Fruit fly (Drosophila melanogaster) whole organism, adult: ENCODE data around the gene Muc12Ea.

Experiments used
- CG11617 ChIP-seq: fragments of 200-800 bp; sonication (Bioruptor generic); optimal IDR thresholded peaks from 2 replicates; lab custom pipeline; 2017; ENCODE audit warnings: mild to moderate bottlenecking, missing biosample characterization, missing genetic modification reagents, missing genetic modification characterization
- CG12768 ChIP-seq: fragments of 200-800 bp; sonication (Bioruptor generic); optimal IDR thresholded peaks from 2 replicates; lab custom pipeline; 2017; ENCODE audit warnings: missing biosample characterization, missing genetic modification characterization, mild to moderate bottlenecking, moderate library complexity, missing genetic modification reagents
- CG14711 ChIP-seq: fragments of 200-800 bp; sonication (Bioruptor generic); optimal IDR thresholded peaks from 2 replicates; lab custom pipeline; 2018; ENCODE audit warnings: missing biosample characterization, mild to moderate bottlenecking, missing genetic modification characterization, moderate library complexity
- CG1620 ChIP-seq: fragments of 200-800 bp; sonication (Bioruptor generic); optimal IDR thresholded peaks from 2 replicates; lab custom pipeline; 2016; ENCODE audit warnings: missing biosample characterization, missing genetic modification characterization
- CG33017 ChIP-seq: fragments of 200-800 bp; sonication (Bioruptor generic); optimal IDR thresholded peaks from 2 replicates; lab custom pipeline; 2018; ENCODE audit warnings: missing biosample characterization, mild to moderate bottlenecking, missing genetic modification characterization, moderate library complexity
- CG5204 ChIP-seq: fragments of 200-800 bp; sonication (Bioruptor generic); optimal IDR thresholded peaks from 2 replicates; lab custom pipeline; 2016; ENCODE audit warnings: missing biosample characterization, missing genetic modification characterization
- CG7045 ChIP-seq: fragments of 200-800 bp; sonication (Bioruptor generic); optimal IDR thresholded peaks from 2 replicates; lab custom pipeline; 2017; ENCODE audit warnings: missing biosample characterization, mild to moderate bottlenecking, missing genetic modification characterization
- CG7101 ChIP-seq: fragments of 200-800 bp; sonication (Bioruptor generic); optimal IDR thresholded peaks from 2 replicates; lab custom pipeline; 2018; ENCODE audit warnings: missing biosample characterization, mild to moderate bottlenecking, missing genetic modification characterization, moderate library complexity
- Clk ChIP-seq: fragments of 200-800 bp; sonication (Bioruptor generic); optimal IDR thresholded peaks from 2 replicates; lab custom pipeline; 2017; ENCODE audit warnings: missing biosample characterization, missing genetic modification characterization
- Crg-1 ChIP-seq: fragments of 200-800 bp; sonication (Bioruptor generic); optimal IDR thresholded peaks from 2 replicates; lab custom pipeline; 2016; ENCODE audit warnings: missing biosample characterization, missing genetic modification characterization
- Hr96 ChIP-seq: fragments of 200-800 bp; sonication (Bioruptor generic); optimal IDR thresholded peaks from 2 replicates; lab custom pipeline; 2016; ENCODE audit warnings: missing biosample characterization, missing genetic modification characterization
- Mnt ChIP-seq: fragments of 200-800 bp; sonication (Bioruptor generic); optimal IDR thresholded peaks from 2 replicates; lab custom pipeline; 2016; ENCODE audit warnings: missing biosample characterization, mild to moderate bottlenecking, missing genetic modification characterization
- bab1 ChIP-seq: fragments of 200-800 bp; sonication (Bioruptor generic); optimal IDR thresholded peaks from 3 replicates; lab custom pipeline; 2019; ENCODE audit warnings: missing biosample characterization, mild to moderate bottlenecking, missing genetic modification characterization, moderate library complexity
- cic ChIP-seq: fragments of 200-800 bp; sonication (Bioruptor generic); optimal IDR thresholded peaks from 2 replicates; lab custom pipeline; 2017; ENCODE audit warnings: missing biosample characterization, mild to moderate bottlenecking, missing genetic modification characterization, moderate library complexity
- cnc ChIP-seq, 2 experiments: fragments of >200 bp; optimal IDR thresholded peaks; 2 replicates each; lab custom pipeline; 2017
- kay ChIP-seq: fragments of 200-800 bp; sonication (Bioruptor generic); peaks from one replicate; lab custom pipeline; 2016; ENCODE audit warnings: missing biosample characterization, missing genetic modification characterization, borderline replicate concordance
- ovo ChIP-seq: fragments of 200-800 bp; sonication (Bioruptor generic); optimal IDR thresholded peaks from 2 replicates; lab custom pipeline; 2016; ENCODE audit warnings: missing biosample characterization, missing genetic modification characterization
- pad ChIP-seq: fragments of 200-800 bp; sonication (Bioruptor generic); optimal IDR thresholded peaks from 3 replicates; lab custom pipeline; 2017; ENCODE audit warnings: missing biosample characterization, missing genetic modification characterization, mild to moderate bottlenecking, moderate library complexity, missing genetic modification reagents
- tj ChIP-seq: fragments of 200-800 bp; sonication (Bioruptor generic); optimal IDR thresholded peaks from 3 replicates; lab custom pipeline; 2017; ENCODE audit warnings: missing biosample characterization, mild to moderate bottlenecking, missing genetic modification characterization, moderate library complexity
- toe ChIP-seq: fragments of 200-800 bp; sonication (Bioruptor generic); optimal IDR thresholded peaks from 2 replicates; lab custom pipeline; 2016; ENCODE audit warnings: missing biosample characterization, missing genetic modification characterization

Gene Muc12Ea

DNA sequence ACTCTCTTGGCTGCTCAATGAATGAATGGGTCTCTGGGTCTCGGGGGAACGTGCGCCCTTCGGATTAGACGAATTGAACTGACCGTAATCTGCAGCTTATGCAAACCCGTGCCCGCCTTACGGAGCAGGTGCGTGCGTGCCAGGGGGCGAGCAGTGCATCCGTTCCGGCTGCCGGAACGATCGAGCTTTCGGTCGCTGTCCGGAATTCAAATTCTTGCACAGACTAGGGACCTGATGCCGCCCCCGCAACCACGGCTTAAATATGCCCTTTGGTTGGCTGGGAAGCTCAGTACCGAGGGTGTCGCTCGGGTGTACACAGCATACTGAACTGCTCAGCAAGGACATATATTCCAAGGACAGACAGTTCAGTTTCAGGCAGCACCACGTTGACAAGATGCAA is at the start of gene Muc12Ea:
Gene Muc12Ea (plus strand): TSS at position 301 of the 400 bp plus-strand sequence.
- TF ChIP-seq Hr96 (GFP tag; lab: Kevin White, UChicago) (no peak), CG1620 (GFP tag; lab: Kevin White, UChicago) (no peak), CG12768 (GFP tag; lab: Kevin White, UChicago) (no peak), CG33017 (no peak), toe (GFP tag; lab: Kevin White, UChicago) (no peak), CG7045 (GFP tag; lab: Kevin White, UChicago) (no peak), tj (GFP tag; lab: Kevin White, UChicago) (no peak), ovo (GFP tag; lab: Kevin White, UChicago) (no peak), cnc (optimal IDR thresholded peaks at IDR 0.05; lab: Kevin White, UChicago) (no peak), cic (GFP tag; lab: Kevin White, UChicago) (no peak), Mnt (GFP tag; lab: Kevin White, UChicago) (no peak), CG7101 (tag; lab: Kevin White, UChicago) (no peak), pad (GFP tag; lab: Kevin White, UChicago) (no peak), Crg-1 (no peak)

DNA sequence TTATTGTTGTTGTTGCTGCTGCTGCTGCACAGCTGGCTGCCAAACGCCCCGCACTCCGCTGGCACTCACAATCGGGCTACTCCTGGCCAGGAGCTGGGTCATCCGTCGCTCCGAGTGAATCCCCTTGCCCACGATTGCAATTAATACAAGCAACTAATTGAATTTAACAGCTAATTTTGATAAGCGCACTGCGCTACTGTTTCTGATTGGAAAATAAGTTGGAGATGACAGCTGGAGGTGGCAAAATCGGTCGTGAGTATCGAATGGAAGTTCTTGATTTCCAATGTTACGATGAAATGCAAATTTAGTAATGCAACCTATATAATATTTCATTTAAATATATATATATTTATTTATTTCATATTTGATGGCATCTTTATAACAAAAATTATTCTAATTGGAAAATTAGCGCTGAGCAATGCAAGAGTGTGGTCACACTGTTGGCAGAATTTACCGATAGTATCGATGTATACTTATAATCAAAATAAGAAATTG is 43.6 kb upstream of the Muc12Ea start, which contains the start of gene CG42271:
Gene CG42271 (minus strand): TSS at position 224 of the 495 bp plus-strand sequence.
- TF ChIP-seq CG33017 (peak; percentile 13), Crg-1 (peak; percentile 11), ovo (GFP tag; lab: Kevin White, UChicago) (peak; percentile 17), CG11617 (GFP tag; lab: Kevin White, UChicago) (peak; percentile 58), tj (GFP tag; lab: Kevin White, UChicago) (peak; percentile 47), cic (GFP tag; lab: Kevin White, UChicago) (no peak), CG12768 (GFP tag; lab: Kevin White, UChicago) (no peak), pad (GFP tag; lab: Kevin White, UChicago) (peak; percentile 30), CG7045 (GFP tag; lab: Kevin White, UChicago) (no peak), cnc (optimal IDR thresholded peaks at IDR 0.05; lab: Kevin White, UChicago) (no peak), Clk (GFP tag; lab: Kevin White, UChicago) (no peak), Mnt (GFP tag; lab: Kevin White, UChicago) (peak; percentile 9), toe (GFP tag; lab: Kevin White, UChicago) (no peak), CG7101 (tag; lab: Kevin White, UChicago) (peak; percentile 58), CG1620 (GFP tag; lab: Kevin White, UChicago) (no peak), bab1 (GFP tag; lab: Kevin White, UChicago) (peak; percentile 16), Hr96 (GFP tag; lab: Kevin White, UChicago) (no peak), CG14711 (tag; lab: Kevin White, UChicago) (peak; percentile 32), kay (GFP tag; lab: Kevin White, UChicago) (no peak), CG5204 (GFP tag; lab: Kevin White, UChicago) (no peak)

DNA sequence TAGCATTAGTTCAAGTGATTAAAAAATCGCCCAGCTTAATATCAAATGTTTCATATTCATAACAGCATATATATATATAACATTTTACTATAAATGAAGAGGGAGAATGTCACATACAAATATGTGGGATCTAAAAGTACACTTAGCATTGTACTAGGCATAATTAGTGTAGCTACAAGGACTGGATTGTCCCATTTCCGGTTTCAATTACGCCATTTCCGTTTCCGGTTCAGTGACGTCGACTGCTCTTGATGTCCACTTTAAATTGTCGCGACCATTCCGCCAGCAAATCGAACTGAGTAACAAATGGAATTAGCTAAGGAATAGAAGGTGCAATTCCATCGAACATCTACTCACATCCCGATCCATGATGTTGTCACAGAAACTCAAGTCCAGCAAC is 43.1 kb upstream of the Muc12Ea start:
- TF ChIP-seq cnc (optimal IDR thresholded peaks at IDR 0.05; lab: Kevin White, UChicago) (no peak), CG7045 (GFP tag; lab: Kevin White, UChicago) (no peak), tj (GFP tag; lab: Kevin White, UChicago) (no peak), CG11617 (GFP tag; lab: Kevin White, UChicago) (no peak)

- TF ChIP-seq Mnt (GFP tag; lab: Kevin White, UChicago): peak; percentile 88
- TF ChIP-seq CG33017: peak; percentile 61
- TF ChIP-seq CG12768 (GFP tag; lab: Kevin White, UChicago): peak; percentile 79
- peak; percentile 87 for TF ChIP-seq CG7101 (tag; lab: Kevin White, UChicago)
- no peak for TF ChIP-seq cnc (optimal IDR thresholded peaks at IDR 0.05; lab: Kevin White, UChicago)
- peak; percentile 93 for TF ChIP-seq CG11617 (GFP tag; lab: Kevin White, UChicago)
- peak; percentile 81 for TF ChIP-seq CG7045 (GFP tag; lab: Kevin White, UChicago)
- peak; percentile 81 for TF ChIP-seq Crg-1
- TF ChIP-seq cic (GFP tag; lab: Kevin White, UChicago): no peak
- no peak for TF ChIP-seq CG5204 (GFP tag; lab: Kevin White, UChicago)
- TF ChIP-seq tj (GFP tag; lab: Kevin White, UChicago): peak; percentile 81
- TF ChIP-seq toe (GFP tag; lab: Kevin White, UChicago): peak; percentile 91
- peak; percentile 92 for TF ChIP-seq bab1 (GFP tag; lab: Kevin White, UChicago)
- TF ChIP-seq kay (GFP tag; lab: Kevin White, UChicago): no peak
- peak; percentile 94 for TF ChIP-seq CG1620 (GFP tag; lab: Kevin White, UChicago)
- peak; percentile 84 for TF ChIP-seq CG14711 (tag; lab: Kevin White, UChicago)
- TF ChIP-seq pad (GFP tag; lab: Kevin White, UChicago): peak; percentile 83
- TF ChIP-seq Hr96 (GFP tag; lab: Kevin White, UChicago): peak; percentile 93
- TF ChIP-seq Clk (GFP tag; lab: Kevin White, UChicago): peak; percentile 63
- TF ChIP-seq ovo (GFP tag; lab: Kevin White, UChicago): peak; percentile 79
Measured at dm6 chrX:14237873-14238394, 39.6 kb upstream of the Muc12Ea start, which contains the start of the genes Fbxl4 and Dus2. TSS of gene Fbxl4 (minus strand) at chrX:14237923. TSS of gene Dus2 (plus strand) at chrX:14237988.

DNA sequence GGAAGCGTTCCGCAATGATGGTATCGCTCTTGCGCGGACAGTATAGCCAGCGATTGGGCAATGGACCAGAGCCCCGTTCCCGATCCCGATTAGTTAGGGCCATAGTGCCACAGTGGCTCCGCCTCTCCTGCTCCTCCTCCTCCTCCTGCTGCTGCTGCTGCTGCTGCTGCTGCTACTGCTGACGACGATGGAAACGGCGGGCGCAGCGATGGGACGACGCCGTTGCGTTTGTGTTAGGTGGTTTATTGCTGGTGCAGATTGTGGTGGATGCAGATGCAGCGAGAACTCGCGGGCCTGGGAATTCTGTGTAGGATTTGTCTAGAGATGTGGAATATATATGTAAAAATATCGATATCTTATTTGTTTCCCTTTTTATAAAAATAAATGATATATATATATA is 35.1 kb upstream of the Muc12Ea start, which contains the start of gene mRNA-cap:
Gene mRNA-cap (minus strand): TSS at position 344 of the 400 bp plus-strand sequence.
- no peak for TF ChIP-seq kay (GFP tag; lab: Kevin White, UChicago)
- no peak for TF ChIP-seq cnc (optimal IDR thresholded peaks at IDR 0.05; lab: Kevin White, UChicago)
- no peak for TF ChIP-seq CG7101 (tag; lab: Kevin White, UChicago)
- TF ChIP-seq CG33017: no peak
- TF ChIP-seq Hr96 (GFP tag; lab: Kevin White, UChicago): no peak
- TF ChIP-seq Clk (GFP tag; lab: Kevin White, UChicago): no peak
- no peak for TF ChIP-seq pad (GFP tag; lab: Kevin White, UChicago)
- no peak for TF ChIP-seq tj (GFP tag; lab: Kevin White, UChicago)
- no peak for TF ChIP-seq CG1620 (GFP tag; lab: Kevin White, UChicago)
- TF ChIP-seq CG11617 (GFP tag; lab: Kevin White, UChicago): no peak
- TF ChIP-seq Crg-1: no peak
